Worm (Caenorhabditis elegans) whole organism, L2 larva: ENCODE measurements around the gene pifk-1.

Experiments used
- R02D3.7 ChIP-seq: fragments of 150-350 bp; optimal IDR thresholded peaks from 2 replicates; lab custom pipeline; 2014; ENCODE audit warnings: missing biosample characterization, missing genetic modification characterization
- Y55F3AM.14 ChIP-seq: fragments of 200-800 bp; sonication (Bioruptor generic); optimal IDR thresholded peaks from 2 replicates; lab custom pipeline; 2018; ENCODE audit warnings: mild to moderate bottlenecking, missing genetic modification characterization, missing compliant biosample characterization
- ZK546.5 ChIP-seq: sonication (generic microtip); optimal IDR thresholded peaks from 2 replicates; lab custom pipeline; 2017; ENCODE audit warnings: missing biosample characterization, missing genetic modification characterization
- ceh-16 ChIP-seq: fragments of 150-350 bp; optimal IDR thresholded peaks from 2 replicates; lab custom pipeline; 2014; ENCODE audit warnings: missing biosample characterization, missing genetic modification characterization
- ceh-82 ChIP-seq: fragments of 150-350 bp; optimal IDR thresholded peaks from 2 replicates; lab custom pipeline; 2014; ENCODE audit warnings: missing biosample characterization, missing genetic modification characterization
- crh-2 ChIP-seq: sonication (generic microtip); optimal IDR thresholded peaks from 2 replicates; lab custom pipeline; 2017; ENCODE audit warnings: missing biosample characterization, missing genetic modification characterization
- egl-27 ChIP-seq: sonication (generic microtip); optimal IDR thresholded peaks from 3 replicates; lab custom pipeline; 2017; ENCODE audit warnings: missing biosample characterization, missing genetic modification reagents, missing genetic modification characterization
- elt-3 ChIP-seq: sonication (generic microtip); optimal IDR thresholded peaks from 2 replicates; lab custom pipeline; 2017; ENCODE audit warnings: missing biosample characterization, missing genetic modification characterization
- fos-1 ChIP-seq: fragments of 150-350 bp; optimal IDR thresholded peaks from 2 replicates; lab custom pipeline; 2014; ENCODE audit warnings: missing biosample characterization, missing genetic modification characterization
- gmeb-1 ChIP-seq: fragments of 150-350 bp; optimal IDR thresholded peaks from 2 replicates; lab custom pipeline; 2014; ENCODE audit warnings: missing biosample characterization, missing genetic modification characterization
- lin-13 ChIP-seq: fragments of 150-350 bp; optimal IDR thresholded peaks from 2 replicates; lab custom pipeline; 2014; ENCODE audit warnings: missing biosample characterization, missing genetic modification reagents, missing genetic modification characterization
- lin-39 ChIP-seq: fragments of 150-350 bp; optimal IDR thresholded peaks from 2 replicates; lab custom pipeline; 2014; ENCODE audit warnings: missing biosample characterization, missing genetic modification reagents, missing genetic modification characterization
- mbf-1 ChIP-seq: sonication (generic microtip); optimal IDR thresholded peaks from 2 replicates; lab custom pipeline; 2017; ENCODE audit warnings: missing biosample characterization, missing genetic modification characterization
- mdl-1 ChIP-seq, 2 experiments: fragments of 150-350 bp in 1 of 2; sonication (generic microtip) in 1 of 2; optimal IDR thresholded peaks; 2 replicates each; lab custom pipeline; 2017; ENCODE audit warnings: missing biosample characterization in 2 of 2, missing genetic modification characterization in 2 of 2
- nhr-10 ChIP-seq: sonication (generic microtip); optimal IDR thresholded peaks from 2 replicates; lab custom pipeline; 2017; ENCODE audit warnings: missing biosample characterization, missing genetic modification characterization
- nhr-11 ChIP-seq: fragments of 150-350 bp; optimal IDR thresholded peaks from 2 replicates; lab custom pipeline; 2014; ENCODE audit warnings: missing biosample characterization, missing genetic modification characterization
- nhr-12 ChIP-seq: fragments of 150-350 bp; optimal IDR thresholded peaks from 2 replicates; lab custom pipeline; 2014; ENCODE audit warnings: missing biosample characterization, missing genetic modification characterization
- nhr-129 ChIP-seq: fragments of 150-350 bp; optimal IDR thresholded peaks from 2 replicates; lab custom pipeline; 2014; ENCODE audit warnings: missing biosample characterization, missing genetic modification characterization
- nhr-21 ChIP-seq: fragments of 150-350 bp; optimal IDR thresholded peaks from 2 replicates; lab custom pipeline; 2014; ENCODE audit warnings: missing biosample characterization, missing genetic modification characterization
- nhr-23 ChIP-seq: fragments of 150-350 bp; optimal IDR thresholded peaks from 2 replicates; lab custom pipeline; 2014; ENCODE audit warnings: missing biosample characterization, missing genetic modification reagents, missing genetic modification characterization
- nhr-237 ChIP-seq: fragments of 150-350 bp; optimal IDR thresholded peaks from 2 replicates; lab custom pipeline; 2014; ENCODE audit warnings: missing biosample characterization, missing genetic modification characterization
- nhr-25 ChIP-seq: fragments of 150-350 bp; sonication (generic microtip); optimal IDR thresholded peaks from 3 replicates; lab custom pipeline; 2014; ENCODE audit warnings: missing biosample characterization, missing genetic modification characterization
- nhr-6 ChIP-seq: fragments of 150-350 bp; optimal IDR thresholded peaks from 2 replicates; lab custom pipeline; 2014; ENCODE audit warnings: missing biosample characterization, missing genetic modification characterization
- peb-1 ChIP-seq: fragments of 150-350 bp; optimal IDR thresholded peaks from 2 replicates; lab custom pipeline; 2014; ENCODE audit warnings: missing biosample characterization, missing genetic modification characterization
- skn-1 ChIP-seq: sonication (generic microtip); optimal IDR thresholded peaks from 2 replicates; lab custom pipeline; 2017; ENCODE audit warnings: missing biosample characterization, missing genetic modification characterization
- sma-3 ChIP-seq: sonication (generic microtip); optimal IDR thresholded peaks from 2 replicates; lab custom pipeline; 2016; ENCODE audit warnings: missing genetic modification reagents, missing genetic modification characterization, missing compliant biosample characterization
- sma-9 ChIP-seq, 2 experiments: fragments of 150-350 bp in 1 of 2; sonication (generic microtip) in 1 of 2; optimal IDR thresholded peaks; 2 replicates each; lab custom pipeline; 2014 to 2016; ENCODE audit warnings: missing genetic modification characterization in 2 of 2, mild to moderate bottlenecking in 1 of 2, missing biosample characterization in 1 of 2, missing compliant biosample characterization in 1 of 2, missing genetic modification reagents in 1 of 2, moderate library complexity in 1 of 2
- snpc-4 ChIP-seq: fragments of 150-350 bp; optimal IDR thresholded peaks from 2 replicates; lab custom pipeline; 2014; ENCODE audit warnings: missing biosample characterization, missing genetic modification characterization
- unc-39 ChIP-seq: fragments of 150-350 bp; optimal IDR thresholded peaks from 2 replicates; lab custom pipeline; 2014; ENCODE audit warnings: missing biosample characterization, missing genetic modification characterization
- zag-1 ChIP-seq: fragments of 150-350 bp; optimal IDR thresholded peaks from 2 replicates; lab custom pipeline; 2014; ENCODE audit warnings: missing biosample characterization, missing genetic modification characterization
- ztf-1 ChIP-seq: fragments of 200-800 bp; sonication (Bioruptor generic); conservative IDR thresholded peaks from 2 replicates; pipeline ENCODE4 v1.3.6; 2022; ENCODE audit warnings: missing genetic modification characterization, missing compliant biosample characterization
- ztf-11 ChIP-seq: sonication (generic microtip); optimal IDR thresholded peaks from 2 replicates; lab custom pipeline; 2017; ENCODE audit warnings: missing biosample characterization, missing genetic modification characterization
- ztf-4 ChIP-seq: fragments of 150-350 bp; optimal IDR thresholded peaks from 2 replicates; lab custom pipeline; 2014; ENCODE audit warnings: missing biosample characterization, missing genetic modification characterization

pifk-1 gene

ce11 chrX:949466-949865 is 25.2 kb upstream of the pifk-1 start (continued):
- no peak for TF ChIP-seq nhr-12 (tag; lab: Kevin White, UChicago)
- peak; percentile 75 for TF ChIP-seq nhr-25 (tag; lab: Kevin White, UChicago)
- peak; percentile 84 for TF ChIP-seq fos-1 (tag; lab: Kevin White, UChicago)
- TF ChIP-seq lin-13 (GFP tag; lab: Kevin White, UChicago): peak; percentile 91
- TF ChIP-seq elt-3 (tag; lab: Kevin White, UChicago): no peak
- peak; percentile 83 for TF ChIP-seq ztf-4
- TF ChIP-seq ceh-82: no peak
- no peak for TF ChIP-seq nhr-23 (tag; lab: Kevin White, UChicago)

DNA sequence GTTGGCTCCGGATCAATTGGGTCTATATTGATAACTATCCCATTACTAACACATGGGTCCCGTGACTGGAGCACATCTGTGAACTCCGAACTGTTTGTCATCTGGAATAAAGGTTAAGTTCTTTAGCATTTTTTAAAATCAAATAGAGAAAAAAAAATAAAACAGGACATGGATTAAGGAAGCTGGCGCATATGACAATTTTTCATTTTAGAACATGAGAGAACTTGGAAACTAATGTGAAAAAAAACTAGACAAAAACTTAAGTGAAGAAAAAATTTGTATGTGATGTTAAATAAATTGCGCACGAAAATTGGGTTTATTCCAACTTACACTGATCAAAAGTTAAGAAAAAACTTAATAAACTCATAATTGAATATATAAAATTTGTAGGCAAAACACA is 24.5 kb upstream of the pifk-1 start, which contains the start of gene sms-2:
sms-2 (minus strand) TSS at position 101 of the 400 bp plus-strand sequence.
- no peak for TF ChIP-seq skn-1 (tag; lab: Kevin White, UChicago)
- no peak for TF ChIP-seq peb-1 (tag; lab: Kevin White, UChicago)
- no peak for TF ChIP-seq ZK546.5 (tag; lab: Kevin White, UChicago)
- TF ChIP-seq sma-9 (GFP tag; optimal IDR thresholded peaks at IDR 0.05; lab: Kevin White, UChicago): no peak
- no peak for TF ChIP-seq sma-9 (tag; optimal IDR thresholded peaks at IDR 0.05; lab: Kevin White, UChicago)
- no peak for TF ChIP-seq snpc-4 (tag; lab: Kevin White, UChicago)
- no peak for TF ChIP-seq R02D3.7
- no peak for TF ChIP-seq mdl-1 (tag; optimal IDR thresholded peaks at IDR 0.05; lab: Kevin White, UChicago)
- TF ChIP-seq nhr-12 (tag; lab: Kevin White, UChicago): no peak
- TF ChIP-seq nhr-10: no peak
- no peak for TF ChIP-seq nhr-129 (tag; lab: Kevin White, UChicago)
- TF ChIP-seq ztf-1: no peak
- TF ChIP-seq zag-1 (tag; lab: Kevin White, UChicago): no peak
- TF ChIP-seq crh-2 (tag; lab: Kevin White, UChicago): no peak
- TF ChIP-seq mbf-1 (tag; lab: Kevin White, UChicago): no peak
- no peak for TF ChIP-seq nhr-11 (tag; lab: Kevin White, UChicago)
- TF ChIP-seq, all 48 proteins: peak for 0

DNA sequence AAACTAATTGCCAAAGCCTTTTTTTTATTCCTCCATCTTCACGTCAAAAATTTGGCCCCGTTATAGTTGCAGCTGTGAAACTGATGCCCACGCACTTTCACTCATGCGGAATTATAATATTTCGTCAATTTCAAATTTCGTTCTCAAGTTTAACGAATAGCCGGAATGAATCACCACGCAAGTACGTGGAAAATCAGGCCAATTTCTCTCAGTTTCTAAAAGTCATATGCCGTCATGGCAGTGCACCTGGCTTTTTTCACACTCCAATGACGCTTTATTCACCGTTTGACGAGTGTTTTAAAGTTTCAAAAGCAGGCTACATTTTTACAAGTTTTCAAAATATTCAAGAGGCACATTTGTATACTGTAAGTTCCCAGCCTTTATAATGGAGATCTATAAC is 23.6 kb upstream of the pifk-1 start:
- TF ChIP-seq snpc-4 (tag; lab: Kevin White, UChicago) (no peak), unc-39 (tag; lab: Kevin White, UChicago) (no peak), ztf-11 (tag; lab: Kevin White, UChicago) (no peak), nhr-10 (no peak), R02D3.7 (no peak)

- TF ChIP-seq sma-3 (GFP tag; lab: Kevin White, UChicago) (peak; percentile 2), crh-2 (tag; lab: Kevin White, UChicago) (peak; percentile 64), fos-1 (tag; lab: Kevin White, UChicago) (peak; percentile 25), Y55F3AM.14 (no peak)
These were observed 21.4 kb upstream of the pifk-1 start for ce11 chrX:945669-946068.

- TF ChIP-seq fos-1 (tag; lab: Kevin White, UChicago) (peak; percentile 75), sma-3 (GFP tag; lab: Kevin White, UChicago) (no peak)
- TF ChIP-seq, all 48 proteins: peak for 1
These were observed 14.1 kb upstream of the pifk-1 start, which contains the start of gene F53H8.3 for ce11 chrX:938269-938883. Gene F53H8.3, plus strand, starts transcription at chrX:938543.

DNA sequence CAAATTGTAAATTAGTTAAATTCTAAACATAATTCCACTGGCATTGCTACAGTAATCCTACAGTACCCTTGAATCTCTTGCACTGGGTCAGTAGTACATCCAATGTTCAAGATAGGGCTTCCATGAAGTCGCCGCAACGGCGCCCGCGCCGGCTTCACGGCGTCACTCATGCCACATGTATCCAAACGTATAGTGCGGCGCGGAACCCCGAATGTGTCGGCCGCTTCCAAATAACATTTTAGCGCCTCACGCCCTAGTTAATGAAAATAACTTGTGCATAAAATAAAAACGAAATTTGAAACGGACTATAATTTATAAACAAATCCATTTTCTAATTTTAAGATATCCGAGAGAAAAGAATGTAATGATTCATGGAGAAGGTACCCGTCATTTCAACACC is 11.7 kb upstream of the pifk-1 start:
- TF ChIP-seq mdl-1 (tag; optimal IDR thresholded peaks at IDR 0.05; lab: Kevin White, UChicago) (no peak), crh-2 (tag; lab: Kevin White, UChicago) (no peak), sma-3 (GFP tag; lab: Kevin White, UChicago) (no peak), lin-39 (tag; lab: Kevin White, UChicago) (no peak), ceh-82 (no peak), ztf-11 (tag; lab: Kevin White, UChicago) (no peak), snpc-4 (tag; lab: Kevin White, UChicago) (peak; percentile 73)

ce11 chrX:933504-933903 is 9.2 kb upstream of the pifk-1 start, which contains the start of gene F35H12.1:
Gene F35H12.1, plus strand, starts transcription at chrX:933804.
- TF ChIP-seq crh-2 (tag; lab: Kevin White, UChicago): no peak
- no peak for TF ChIP-seq egl-27 (tag; lab: Kevin White, UChicago)
- TF ChIP-seq mbf-1 (tag; lab: Kevin White, UChicago): no peak
- no peak for TF ChIP-seq fos-1 (tag; lab: Kevin White, UChicago)
- TF ChIP-seq ceh-16 (tag; lab: Kevin White, UChicago): no peak
- TF ChIP-seq ztf-4: no peak
- no peak for TF ChIP-seq gmeb-1 (tag; lab: Kevin White, UChicago)
- no peak for TF ChIP-seq nhr-25 (tag; lab: Kevin White, UChicago)
- TF ChIP-seq ztf-11 (tag; lab: Kevin White, UChicago): no peak
- no peak for TF ChIP-seq mdl-1 (tag; optimal IDR thresholded peaks at IDR 0.05; lab: Kevin White, UChicago)
- no peak for TF ChIP-seq nhr-6
- TF ChIP-seq nhr-237 (tag; lab: Kevin White, UChicago): no peak
- no peak for TF ChIP-seq nhr-21 (tag; lab: Kevin White, UChicago)
- TF ChIP-seq lin-39 (tag; lab: Kevin White, UChicago): no peak
- no peak for TF ChIP-seq nhr-23 (tag; lab: Kevin White, UChicago)
- TF ChIP-seq nhr-12 (tag; lab: Kevin White, UChicago): no peak
- TF ChIP-seq nhr-10: no peak
